Fruit fly (Drosophila melanogaster) whole organism, embryonic: ENCODE measurements around the gene HIPP1.

Experiments
- Adf1 ChIP-seq: fragments of 200-800 bp; sonication (Bioruptor generic); IDR thresholded peaks from 2 replicates; pipeline ENCODE4 v1.3.6; 2022; ENCODE audit warnings: missing biosample characterization, missing genetic modification characterization
- CG1024 ChIP-seq: fragments of 200-800 bp; sonication (Bioruptor generic); IDR thresholded peaks from 2 replicates; pipeline ENCODE4 v1.3.6; 2022; ENCODE audit warnings: missing biosample characterization, missing genetic modification characterization
- CG10543 ChIP-seq: fragments of 200-800 bp; sonication (Bioruptor generic); optimal IDR thresholded peaks from 3 replicates; lab custom pipeline; 2017; ENCODE audit warnings: missing biosample characterization, mild to moderate bottlenecking, missing genetic modification characterization, moderate library complexity
- CG11695 ChIP-seq: fragments of 200-800 bp; sonication (Bioruptor generic); IDR thresholded peaks from 3 replicates; pipeline ENCODE4 v1.3.6; 2022; ENCODE audit warnings: missing biosample characterization, missing genetic modification characterization
- CG12155 ChIP-seq: fragments of 200-800 bp; sonication (Bioruptor generic); optimal IDR thresholded peaks from 3 replicates; lab custom pipeline; 2016; ENCODE audit warnings: missing biosample characterization, missing genetic modification characterization
- CG13123 ChIP-seq: fragments of 200-800 bp; sonication (Bioruptor generic); optimal IDR thresholded peaks from 2 replicates; lab custom pipeline; 2016; ENCODE audit warnings: missing biosample characterization, missing genetic modification characterization
- CG14014 ChIP-seq: fragments of 200-800 bp; sonication (Bioruptor generic); IDR thresholded peaks from 2 replicates; pipeline ENCODE4 v1.3.6; 2022; ENCODE audit warnings: missing biosample characterization, missing genetic modification characterization
- CG17912 ChIP-seq: fragments of 200-800 bp; sonication (Bioruptor generic); optimal IDR thresholded peaks from 2 replicates; lab custom pipeline; 2018; ENCODE audit warnings: missing biosample characterization, mild to moderate bottlenecking, missing genetic modification characterization
- CG18599 ChIP-seq: fragments of 200-800 bp; sonication (Bioruptor generic); optimal IDR thresholded peaks from 3 replicates; lab custom pipeline; 2017; ENCODE audit warnings: missing biosample characterization, missing genetic modification characterization, mild to moderate bottlenecking, moderate library complexity, missing genetic modification reagents
- CG30403 ChIP-seq: fragments of 200-800 bp; sonication (Bioruptor generic); optimal IDR thresholded peaks from 3 replicates; lab custom pipeline; 2016; ENCODE audit warnings: missing biosample characterization, missing genetic modification characterization
- CG31388 ChIP-seq: fragments of 200-800 bp; sonication (Bioruptor generic); optimal IDR thresholded peaks from 2 replicates; lab custom pipeline; 2016; ENCODE audit warnings: missing biosample characterization, missing genetic modification characterization
- CG31441 ChIP-seq: fragments of 200-800 bp; sonication (Bioruptor generic); IDR thresholded peaks from 2 replicates; pipeline ENCODE4 v1.3.6; 2022; ENCODE audit warnings: missing biosample characterization, missing genetic modification characterization
- CG32772 ChIP-seq: fragments of 200-800 bp; sonication (Bioruptor generic); IDR thresholded peaks from 2 replicates; pipeline ENCODE4 v1.3.6; 2022; ENCODE audit warnings: missing biosample characterization, missing genetic modification characterization
- CG3838 ChIP-seq: fragments of 200-800 bp; sonication (Bioruptor generic); optimal IDR thresholded peaks from 3 replicates; lab custom pipeline; 2016; ENCODE audit warnings: missing biosample characterization, missing genetic modification characterization
- CG4617 ChIP-seq: fragments of 200-800 bp; sonication (Bioruptor generic); optimal IDR thresholded peaks from 3 replicates; lab custom pipeline; 2016; ENCODE audit warnings: missing biosample characterization, missing genetic modification characterization, borderline replicate concordance
- CG6791 ChIP-seq: fragments of 200-800 bp; sonication (Bioruptor generic); IDR thresholded peaks from 3 replicates; pipeline ENCODE4 v1.3.6; 2022; ENCODE audit warnings: missing biosample characterization, missing genetic modification characterization; ENCODE audit not compliant: partially characterized antibody
- CG7271 ChIP-seq: fragments of 200-800 bp; sonication (Bioruptor generic); optimal IDR thresholded peaks from 2 replicates; lab custom pipeline; 2018; ENCODE audit warnings: missing biosample characterization, mild to moderate bottlenecking, missing genetic modification characterization, moderate library complexity
- CG7357 ChIP-seq: fragments of 200-800 bp; sonication (Bioruptor generic); IDR thresholded peaks from 3 replicates; pipeline ENCODE4 v1.3.6; 2022; ENCODE audit warnings: missing biosample characterization, missing genetic modification characterization
- CG7745 ChIP-seq: fragments of 200-800 bp; sonication (Bioruptor generic); optimal IDR thresholded peaks from 2 replicates; lab custom pipeline; 2018; ENCODE audit warnings: missing biosample characterization, mild to moderate bottlenecking, missing genetic modification characterization, moderate library complexity
- CG8089 ChIP-seq: fragments of 200-800 bp; sonication (Bioruptor generic); optimal IDR thresholded peaks from 3 replicates; lab custom pipeline; 2016; ENCODE audit warnings: missing biosample characterization, missing genetic modification characterization
- CG8944 ChIP-seq: fragments of 200-800 bp; sonication (Bioruptor generic); optimal IDR thresholded peaks from 3 replicates; lab custom pipeline; 2016; ENCODE audit warnings: missing biosample characterization, missing genetic modification characterization
- CG9437 ChIP-seq: fragments of 200-800 bp; sonication (Bioruptor generic); optimal IDR thresholded peaks from 2 replicates; lab custom pipeline; 2018; ENCODE audit warnings: missing biosample characterization, mild to moderate bottlenecking, missing genetic modification characterization
- CG9932 ChIP-seq: fragments of 200-800 bp; sonication (Bioruptor generic); IDR thresholded peaks from 2 replicates; pipeline ENCODE4 v1.3.6; 2022; ENCODE audit warnings: missing biosample characterization, missing genetic modification characterization
- D19A ChIP-seq: fragments of 200-800 bp; optimal IDR thresholded peaks from 3 replicates; lab custom pipeline; 2019; ENCODE audit warnings: missing biosample characterization, mild to moderate bottlenecking, missing genetic modification characterization, moderate library complexity
- Deaf1 ChIP-seq: fragments of 200-800 bp; optimal IDR thresholded peaks from 3 replicates; lab custom pipeline; 2019; ENCODE audit warnings: missing biosample characterization, mild to moderate bottlenecking, missing genetic modification characterization, moderate library complexity
- Doc3 ChIP-seq: fragments of 200-800 bp; sonication (Bioruptor generic); IDR thresholded peaks from 3 replicates; pipeline ENCODE4 v1.3.6; 2022; ENCODE audit warnings: missing biosample characterization, missing genetic modification characterization; ENCODE audit not compliant: partially characterized antibody
- Gsc ChIP-seq: fragments of 200-800 bp; sonication (Bioruptor generic); IDR thresholded peaks from 2 replicates; pipeline ENCODE4 v1.3.6; 2022; ENCODE audit warnings: missing biosample characterization, missing genetic modification characterization
- H15 ChIP-seq: fragments of 200-800 bp; sonication (Bioruptor generic); IDR thresholded peaks from 3 replicates; pipeline ENCODE4 v1.3.6; 2022; ENCODE audit warnings: missing biosample characterization, missing genetic modification characterization
- NFAT ChIP-seq: fragments of 200-800 bp; sonication (Bioruptor generic); IDR thresholded peaks from 2 replicates; pipeline ENCODE4 v1.3.6; 2022; ENCODE audit warnings: missing biosample characterization, missing genetic modification characterization
- Nf-YA ChIP-seq: fragments of 200-800 bp; sonication (Bioruptor generic); IDR thresholded peaks from 2 replicates; pipeline ENCODE4 v1.3.6; 2022; ENCODE audit warnings: missing biosample characterization, missing genetic modification characterization
- Ptx1 ChIP-seq: fragments of 200-800 bp; sonication (Bioruptor generic); IDR thresholded peaks from 2 replicates; pipeline ENCODE4 v1.3.6; 2022; ENCODE audit warnings: missing biosample characterization, missing genetic modification characterization
- Side ChIP-seq: fragments of 200-800 bp; sonication (Bioruptor generic); optimal IDR thresholded peaks from 2 replicates; lab custom pipeline; 2016; ENCODE audit warnings: missing biosample characterization, missing genetic modification characterization
- Sox102F ChIP-seq: fragments of 200-800 bp; sonication (Bioruptor generic); optimal IDR thresholded peaks from 2 replicates; lab custom pipeline; 2018; ENCODE audit warnings: missing biosample characterization, mild to moderate bottlenecking, missing genetic modification characterization, moderate library complexity
- Usf ChIP-seq: fragments of 200-800 bp; sonication (Bioruptor generic); optimal IDR thresholded peaks from 2 replicates; lab custom pipeline; 2017; ENCODE audit warnings: missing genotype, missing biosample characterization, missing genetic modification characterization
- abd-A ChIP-seq: fragments of 200-800 bp; sonication (Bioruptor generic); optimal IDR thresholded peaks from 3 replicates; lab custom pipeline; 2019; ENCODE audit warnings: missing biosample characterization, mild to moderate bottlenecking, missing genetic modification characterization, moderate library complexity
- ato ChIP-seq: fragments of 200-800 bp; sonication (Bioruptor generic); IDR thresholded peaks from 2 replicates; pipeline ENCODE4 v1.3.6; 2022; ENCODE audit warnings: missing biosample characterization, missing genetic modification characterization; ENCODE audit not compliant: partially characterized antibody
- chinmo ChIP-seq: fragments of 200-800 bp; sonication (Bioruptor generic); IDR thresholded peaks from 4 replicates; pipeline ENCODE4 v1.3.6; 2022; ENCODE audit warnings: missing biosample characterization, missing genetic modification characterization; ENCODE audit not compliant: partially characterized antibody
- dimm ChIP-seq: fragments of 200-800 bp; sonication (Bioruptor generic); IDR thresholded peaks from 2 replicates; pipeline ENCODE4 v1.3.6; 2022; ENCODE audit warnings: missing biosample characterization, missing genetic modification characterization
- dpn ChIP-seq, 2 experiments: fragments of 200-800 bp; sonication (Bioruptor generic); optimal IDR thresholded peaks; 3 replicates each; lab custom pipeline; 2016; ENCODE audit warnings: missing biosample characterization in 2 of 2, missing genetic modification characterization in 2 of 2
- fd3F ChIP-seq: fragments of 200-800 bp; sonication (Bioruptor generic); optimal IDR thresholded peaks from 2 replicates; lab custom pipeline; 2018; ENCODE audit warnings: missing biosample characterization, mild to moderate bottlenecking, missing genetic modification characterization, moderate library complexity
- her ChIP-seq: fragments of 200-800 bp; sonication (Bioruptor generic); optimal IDR thresholded peaks from 2 replicates; lab custom pipeline; 2016; ENCODE audit warnings: missing biosample characterization, missing genetic modification characterization
- insv ChIP-seq, 2 experiments: fragments of 200-800 bp; sonication (Bioruptor generic); optimal IDR thresholded peaks; 3 replicates each; lab custom pipeline; 2016 to 2018; ENCODE audit warnings: missing biosample characterization in 2 of 2, missing genetic modification characterization in 2 of 2
- mam ChIP-seq: fragments of 200-800 bp; sonication (Bioruptor generic); optimal IDR thresholded peaks from 3 replicates; lab custom pipeline; 2016; ENCODE audit warnings: missing biosample characterization, missing genetic modification characterization
- peb ChIP-seq: fragments of 200-800 bp; sonication (Bioruptor generic); IDR thresholded peaks from 2 replicates; pipeline ENCODE4 v1.3.6; 2022; ENCODE audit warnings: missing biosample characterization, missing genetic modification characterization
- pita ChIP-seq: fragments of 200-800 bp; sonication (Bioruptor generic); optimal IDR thresholded peaks from 2 replicates; lab custom pipeline; 2017; ENCODE audit warnings: missing biosample characterization, mild to moderate bottlenecking, missing genetic modification characterization
- repo ChIP-seq: fragments of 200-800 bp; sonication (Bioruptor generic); optimal IDR thresholded peaks from 2 replicates; lab custom pipeline; 2016; ENCODE audit warnings: missing biosample characterization, missing genetic modification characterization
- sd ChIP-seq: fragments of 200-800 bp; sonication (Bioruptor generic); optimal IDR thresholded peaks from 3 replicates; lab custom pipeline; 2018; ENCODE audit warnings: missing biosample characterization, mild to moderate bottlenecking, missing genetic modification characterization, moderate library complexity
- tin ChIP-seq: fragments of 200-800 bp; sonication (Bioruptor generic); optimal IDR thresholded peaks from 3 replicates; lab custom pipeline; 2016; ENCODE audit warnings: missing biosample characterization, missing genetic modification characterization
- tna ChIP-seq: fragments of 200-800 bp; sonication (Bioruptor generic); IDR thresholded peaks from 2 replicates; pipeline ENCODE4 v1.3.6; 2022; ENCODE audit warnings: missing biosample characterization, missing genetic modification characterization; ENCODE audit not compliant: partially characterized antibody
- tx ChIP-seq: fragments of 200-800 bp; sonication (Bioruptor generic); optimal IDR thresholded peaks from 2 replicates; lab custom pipeline; 2016; ENCODE audit warnings: missing biosample characterization, missing genetic modification characterization
- vvl ChIP-seq: fragments of 200-800 bp; sonication (Bioruptor generic); IDR thresholded peaks from 2 replicates; pipeline ENCODE4 v1.3.6; 2022; ENCODE audit warnings: missing biosample characterization, missing genetic modification characterization
- wor ChIP-seq: fragments of 200-800 bp; sonication (Bioruptor generic); IDR thresholded peaks from 2 replicates; pipeline ENCODE4 v1.3.6; 2022; ENCODE audit warnings: missing biosample characterization, missing genetic modification characterization

Gene HIPP1

DNA sequence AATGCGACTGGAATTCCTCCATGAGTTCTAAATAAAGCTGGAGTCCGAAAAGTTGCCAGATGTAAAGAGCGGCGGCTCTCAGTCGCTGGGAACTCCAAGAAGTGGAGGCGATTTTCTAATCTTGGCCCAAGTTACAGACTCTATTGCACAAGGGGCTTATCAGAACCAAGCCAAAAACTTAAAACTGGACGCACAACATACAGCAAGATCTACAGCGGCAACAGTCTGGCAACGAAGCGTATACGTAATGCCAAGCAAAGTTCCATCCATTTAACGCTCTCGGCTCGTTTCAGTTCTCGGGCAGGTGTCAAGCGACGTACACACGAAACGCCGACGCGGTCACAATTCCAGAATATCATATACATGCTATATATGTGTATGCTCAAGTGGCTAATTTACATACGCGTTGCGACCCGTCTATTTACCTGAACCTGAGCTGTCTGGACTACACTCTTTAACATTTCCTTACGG is 28.4 kb downstream of the HIPP1 start (continued):
- TF ChIP-seq vvl (GFP tag; lab: Robert Waterston, UW) (peak; percentile 30; the same call in 1 of the 2 replicates), chinmo (GFP tag; lab: Robert Waterston, UW) (peak; percentile 57; the same call in 1 of the 4 replicates), mam (GFP tag; lab: Kevin White, UChicago) (no peak), CG31441 (no peak), Adf1 (0 out of 2 replicates have a peak, but pooled peaks have one; percentile 4), tin (GFP tag; lab: Kevin White, UChicago) (no peak), CG8089 (GFP tag; lab: Kevin White, UChicago) (no peak), pita (no peak), CG17912 (GFP tag; lab: Kevin White, UChicago) (no peak), Sox102F (GFP tag; lab: Kevin White, UChicago) (no peak), CG7357 (GFP tag; lab: Robert Waterston, UW) (no peak), ato (GFP tag; lab: Robert Waterston, UW) (no peak), fd3F (GFP tag; lab: Kevin White, UChicago) (no peak), dpn (GFP tag; optimal IDR thresholded peaks at IDR 0.05; lab: Kevin White, UChicago) (no peak), CG1024 (GFP tag; lab: Robert Waterston, UW) (no peak), wor (no peak), CG7745 (tag; lab: Kevin White, UChicago) (no peak), CG3838 (GFP tag; lab: Kevin White, UChicago) (no peak), abd-A (no peak), CG9932 (GFP tag; lab: Robert Waterston, UW) (no peak), CG4617 (GFP tag; lab: Kevin White, UChicago) (no peak), CG18599 (peak; percentile 17), insv (GFP tag; optimal IDR thresholded peaks at IDR 0.05; lab: Kevin White, UChicago) (no peak), tx (GFP tag; lab: Kevin White, UChicago) (no peak), sd (peak; percentile 37), Deaf1 (tag; lab: Kevin White, UChicago) (peak; percentile 70), her (GFP tag; lab: Kevin White, UChicago) (no peak), CG10543 (peak; percentile 38), CG8944 (GFP tag; lab: Kevin White, UChicago) (no peak), CG31388 (GFP tag; lab: Kevin White, UChicago) (no peak), CG9437 (GFP tag; lab: Kevin White, UChicago) (peak; percentile 29), peb (GFP tag; lab: Robert Waterston, UW) (no peak), Usf (no peak), CG14014 (GFP tag; lab: Robert Waterston, UW) (no peak), CG7271 (tag; lab: Kevin White, UChicago) (no peak), tna (GFP tag; lab: Robert Waterston, UW) (no peak), CG32772 (GFP tag; lab: Robert Waterston, UW) (no peak), CG12155 (GFP tag; lab: Kevin White, UChicago) (no peak), dimm (GFP tag; lab: Robert Waterston, UW) (no peak), CG6791 (GFP tag; lab: Robert Waterston, UW) (no peak), Nf-YA (GFP tag; lab: Robert Waterston, UW) (no peak), Doc3 (no peak), NFAT (GFP tag; lab: Robert Waterston, UW) (peak; percentile 14; the same call in 1 of the 2 replicates), H15 (GFP tag; lab: Robert Waterston, UW) (no peak), Side (GFP tag; lab: Kevin White, UChicago) (no peak), Ptx1 (GFP tag; lab: Robert Waterston, UW) (no peak), CG11695 (GFP tag; lab: Robert Waterston, UW) (no peak), repo (GFP tag; lab: Kevin White, UChicago) (no peak), D19A (tag; lab: Kevin White, UChicago) (no peak), CG13123 (GFP tag; lab: Kevin White, UChicago) (no peak), CG30403 (GFP tag; lab: Kevin White, UChicago) (no peak), Gsc (GFP tag; lab: Robert Waterston, UW) (no peak)
